Fruit fly (Drosophila melanogaster) Kc167 (cell line): ENCODE data around the gene CG7328.

Source experiments
- Myc ChIP-seq: fragments of >200 bp; optimal IDR thresholded peaks from 2 replicates; lab custom pipeline; 2017; ENCODE audit warnings: missing external identifiers
- Sin3A ChIP-seq: fragments of >200 bp; optimal IDR thresholded peaks from 2 replicates; lab custom pipeline; 2018; ENCODE audit warnings: missing external identifiers
- h ChIP-seq: fragments of >200 bp; optimal IDR thresholded peaks from 3 replicates; lab custom pipeline; 2018; ENCODE audit warnings: missing external identifiers
- insv ChIP-seq: fragments of >200 bp; optimal IDR thresholded peaks from 3 replicates; lab custom pipeline; 2018; ENCODE audit warnings: missing external identifiers
- psq ChIP-seq: fragments of >200 bp; optimal IDR thresholded peaks from 2 replicates; lab custom pipeline; 2017; ENCODE audit warnings: missing external identifiers
- ttk ChIP-seq: sonication (Bioruptor generic); optimal IDR thresholded peaks from 2 replicates; lab custom pipeline; 2017; ENCODE audit warnings: missing external identifiers

- TF ChIP-seq psq (lab: Kevin White, UChicago) (no peak), insv (lab: Kevin White, UChicago) (no peak), h (lab: Kevin White, UChicago) (no peak), Myc (no peak), Sin3A (lab: Kevin White, UChicago) (no peak), ttk (no peak)
Measured at dm6 chr3L:20103777-20104542, 36.4 kb downstream of the CG7328 start, which contains the start of gene CG14186.
